Worm (Caenorhabditis elegans) whole organism, L1 larva: ENCODE measurements around the gene F46H5.4.

ENCODE experiments used
- C04F5.9 ChIP-seq: sonication (generic microtip); optimal IDR thresholded peaks from 2 replicates; lab custom pipeline; 2016; ENCODE audit warnings: missing genetic modification characterization, missing compliant biosample characterization
- C16A3.4 ChIP-seq: fragments of 150-350 bp; optimal IDR thresholded peaks from 2 replicates; lab custom pipeline; 2014; ENCODE audit warnings: missing biosample characterization, missing genetic modification characterization
- C34B4.2 ChIP-seq: sonication (generic microtip); optimal IDR thresholded peaks from 2 replicates; lab custom pipeline; 2017; ENCODE audit warnings: mild to moderate bottlenecking, missing genetic modification characterization, missing compliant biosample characterization
- F16B12.6 ChIP-seq: fragments of 150-350 bp; optimal IDR thresholded peaks from 2 replicates; lab custom pipeline; 2014; ENCODE audit warnings: missing biosample characterization, missing genetic modification characterization
- Y116A8C.19 ChIP-seq: sonication (generic microtip); optimal IDR thresholded peaks from 2 replicates; lab custom pipeline; 2016; ENCODE audit warnings: missing compliant biosample characterization, missing genetic modification characterization, borderline replicate concordance
- aha-1 ChIP-seq: fragments of 150-350 bp; optimal IDR thresholded peaks from 2 replicates; lab custom pipeline; 2014; ENCODE audit warnings: missing biosample characterization, missing genetic modification characterization
- alr-1 ChIP-seq: fragments of 200-800 bp; sonication (Bioruptor generic); optimal IDR thresholded peaks from 2 replicates; lab custom pipeline; 2018; ENCODE audit warnings: borderline replicate concordance, mild to moderate bottlenecking, missing genetic modification characterization, missing compliant biosample characterization
- ama-1 ChIP-seq: fragments of 150-350 bp; optimal IDR thresholded peaks from 2 replicates; lab custom pipeline; 2014
- ceh-8 ChIP-seq: fragments of 200-800 bp; sonication (Bioruptor generic); optimal IDR thresholded peaks from 2 replicates; lab custom pipeline; 2018; ENCODE audit warnings: mild to moderate bottlenecking, missing genetic modification characterization, moderate library complexity, missing compliant biosample characterization
- ceh-82 ChIP-seq, 3 experiments: fragments of 150-350 bp in 1 of 3; sonication (generic microtip) in 2 of 3; optimal IDR thresholded peaks; 2 replicates each; lab custom pipeline; 2014 to 2017; ENCODE audit warnings: missing biosample characterization in 3 of 3, missing genetic modification characterization in 3 of 3
- ceh-88 ChIP-seq: fragments of 200-800 bp; sonication (Bioruptor generic); IDR thresholded peaks from 2 replicates; pipeline ENCODE4 v1.3.6; 2022; ENCODE audit warnings: missing genetic modification characterization, missing compliant biosample characterization
- ces-1 ChIP-seq: fragments of 150-350 bp; optimal IDR thresholded peaks from 2 replicates; lab custom pipeline; 2014; ENCODE audit warnings: missing biosample characterization, missing genetic modification reagents, missing genetic modification characterization
- dpl-1 ChIP-seq, 3 experiments: fragments of 150-350 bp in 2 of 3; sonication (generic microtip) in 1 of 3; optimal IDR thresholded peaks; 2 replicates each; lab custom pipeline; 2014 to 2017; ENCODE audit warnings: missing biosample characterization in 3 of 3, missing genetic modification characterization in 3 of 3, missing genetic modification reagents in 3 of 3
- dsc-1 ChIP-seq: sonication (generic microtip); optimal IDR thresholded peaks from 2 replicates; lab custom pipeline; 2016; ENCODE audit warnings: mild to moderate bottlenecking, missing genetic modification characterization, missing compliant biosample characterization
- efl-1 ChIP-seq, 4 experiments: fragments of 150-350 bp; optimal IDR thresholded peaks in 3 of 4; peaks in 1 of 4; 1 replicate in 1 of 4; 2 replicates in 3 of 4; lab custom pipeline; 2014; ENCODE audit warnings: missing biosample characterization in 2 of 4, missing genetic modification characterization in 2 of 4, missing genetic modification reagents in 2 of 4
- egl-27 ChIP-seq, 2 experiments: fragments of 150-350 bp in 1 of 2; sonication (generic microtip); optimal IDR thresholded peaks; 3 replicates each; lab custom pipeline; 2017 to 2018; ENCODE audit warnings: missing biosample characterization in 2 of 2, missing genetic modification characterization in 2 of 2, missing genetic modification reagents in 2 of 2
- elt-3 ChIP-seq, 6 experiments: fragments of 150-350 bp in 1 of 6; sonication (generic microtip); optimal IDR thresholded peaks; 2 replicates each; lab custom pipeline; 2017 to 2018; ENCODE audit warnings: missing biosample characterization in 6 of 6, missing genetic modification characterization in 6 of 6, inconsistent platforms in 1 of 6
- grh-1 ChIP-seq: fragments of 200-800 bp; sonication (Bioruptor generic); IDR thresholded peaks from 2 replicates; pipeline ENCODE4 v1.3.6; 2022; ENCODE audit warnings: missing genetic modification reagents, missing genetic modification characterization, missing compliant biosample characterization
- hlh-17 ChIP-seq: fragments of 200-800 bp; sonication (Bioruptor generic); optimal IDR thresholded peaks from 2 replicates; lab custom pipeline; 2018; ENCODE audit warnings: missing genetic modification characterization, mild to moderate bottlenecking, missing compliant biosample characterization, moderate library complexity, borderline replicate concordance
- hpl-2 ChIP-seq: fragments of 150-350 bp; optimal IDR thresholded peaks from 2 replicates; lab custom pipeline; 2014; ENCODE audit warnings: missing biosample characterization, missing genetic modification reagents, missing genetic modification characterization
- irx-1 ChIP-seq: sonication (generic microtip); optimal IDR thresholded peaks from 2 replicates; lab custom pipeline; 2016; ENCODE audit warnings: missing genetic modification characterization, missing compliant biosample characterization
- lin-14 ChIP-seq: fragments of 200-800 bp; sonication (Bioruptor generic); optimal IDR thresholded peaks from 2 replicates; lab custom pipeline; 2018; ENCODE audit warnings: mild to moderate bottlenecking, missing genetic modification characterization, moderate library complexity, missing compliant biosample characterization
- lin-15B ChIP-seq: fragments of 150-350 bp; sonication (generic microtip); optimal IDR thresholded peaks from 3 replicates; lab custom pipeline; 2014; ENCODE audit warnings: missing biosample characterization, missing genetic modification characterization
- lin-35 ChIP-seq, 2 experiments: fragments of 150-350 bp; optimal IDR thresholded peaks; 2 replicates each; lab custom pipeline; 2014; ENCODE audit warnings: missing biosample characterization in 2 of 2, missing genetic modification characterization in 2 of 2, missing genetic modification reagents in 2 of 2
- lin-39 ChIP-seq: fragments of 150-350 bp; optimal IDR thresholded peaks from 2 replicates; lab custom pipeline; 2014; ENCODE audit warnings: missing biosample characterization, missing genetic modification reagents, missing genetic modification characterization
- lir-3 ChIP-seq: sonication (generic microtip); optimal IDR thresholded peaks from 2 replicates; lab custom pipeline; 2016; ENCODE audit warnings: mild to moderate bottlenecking, missing genetic modification characterization, moderate library complexity, missing compliant biosample characterization; ENCODE audit not compliant: poor library complexity
- lsy-2 ChIP-seq, 2 experiments: fragments of 150-350 bp; optimal IDR thresholded peaks; 2 replicates each; lab custom pipeline; 2014; ENCODE audit warnings: missing biosample characterization in 2 of 2, missing genetic modification characterization in 2 of 2
- mab-9 ChIP-seq: fragments of 200-800 bp; sonication (Bioruptor generic); IDR thresholded peaks from 2 replicates; pipeline ENCODE4 v1.3.6; 2022; ENCODE audit warnings: missing genetic modification reagents, missing genetic modification characterization, missing compliant biosample characterization
- mdl-1 ChIP-seq, 2 experiments: fragments of 150-350 bp; optimal IDR thresholded peaks; 2 replicates each; lab custom pipeline; 2014 to 2017; ENCODE audit warnings: missing biosample characterization in 2 of 2, missing genetic modification characterization in 2 of 2, inconsistent platforms in 1 of 2
- nhr-11 ChIP-seq: fragments of 150-350 bp; optimal IDR thresholded peaks from 2 replicates; lab custom pipeline; 2014; ENCODE audit warnings: missing biosample characterization, missing genetic modification characterization
- nhr-20 ChIP-seq: sonication (generic microtip); optimal IDR thresholded peaks from 2 replicates; lab custom pipeline; 2016; ENCODE audit warnings: mild to moderate bottlenecking, missing genetic modification characterization, missing compliant biosample characterization
- nhr-237 ChIP-seq: fragments of 150-350 bp; optimal IDR thresholded peaks from 2 replicates; lab custom pipeline; 2014; ENCODE audit warnings: missing biosample characterization, missing genetic modification characterization
- nhr-77 ChIP-seq: fragments of 150-350 bp; optimal IDR thresholded peaks from 2 replicates; lab custom pipeline; 2014; ENCODE audit warnings: missing biosample characterization, missing genetic modification characterization
- nhr-84 ChIP-seq: sonication (generic microtip); optimal IDR thresholded peaks from 2 replicates; lab custom pipeline; 2017; ENCODE audit warnings: missing biosample characterization, missing genetic modification characterization
- nhr-85 ChIP-seq: sonication (generic microtip); peaks from one replicate; lab custom pipeline; 2016; ENCODE audit warnings: missing genetic modification characterization, inconsistent platforms, missing compliant biosample characterization
- pag-3 ChIP-seq: sonication (generic microtip); optimal IDR thresholded peaks from 2 replicates; lab custom pipeline; 2017; ENCODE audit warnings: missing genetic modification characterization, mild to moderate bottlenecking, missing compliant biosample characterization, antibody characterized with exemption, borderline replicate concordance; ENCODE audit not compliant: insufficient read depth
- rnt-1 ChIP-seq: sonication (generic microtip); optimal IDR thresholded peaks from 2 replicates; lab custom pipeline; 2016; ENCODE audit warnings: mild to moderate bottlenecking, missing genetic modification characterization, moderate library complexity, missing compliant biosample characterization
- skn-1 ChIP-seq: fragments of 150-350 bp; optimal IDR thresholded peaks from 2 replicates; lab custom pipeline; 2014; ENCODE audit warnings: missing biosample characterization, missing genetic modification characterization
- snpc-4 ChIP-seq: fragments of 150-350 bp; optimal IDR thresholded peaks from 2 replicates; lab custom pipeline; 2014; ENCODE audit warnings: missing biosample characterization, missing genetic modification characterization
- snu-23 ChIP-seq: sonication (generic microtip); optimal IDR thresholded peaks from 2 replicates; lab custom pipeline; 2016; ENCODE audit warnings: missing genetic modification characterization, missing compliant biosample characterization
- sptf-1 ChIP-seq: fragments of 150-350 bp; optimal IDR thresholded peaks from 2 replicates; lab custom pipeline; 2014; ENCODE audit warnings: missing biosample characterization, missing genetic modification characterization
- sup-37 ChIP-seq: fragments of 200-800 bp; sonication (Bioruptor generic); optimal IDR thresholded peaks from 2 replicates; lab custom pipeline; 2018; ENCODE audit warnings: mild to moderate bottlenecking, missing genetic modification characterization, missing compliant biosample characterization
- unc-30 ChIP-seq: sonication (generic microtip); optimal IDR thresholded peaks from 2 replicates; lab custom pipeline; 2017; ENCODE audit warnings: missing biosample characterization, missing genetic modification characterization
- vab-15 ChIP-seq: sonication (generic microtip); optimal IDR thresholded peaks from 2 replicates; lab custom pipeline; 2017; ENCODE audit warnings: missing genotype, mild to moderate bottlenecking, missing genetic modification characterization, missing compliant biosample characterization
- xbp-1 ChIP-seq: sonication (generic microtip); optimal IDR thresholded peaks from 2 replicates; lab custom pipeline; 2016; ENCODE audit warnings: missing genetic modification characterization, missing compliant biosample characterization
- zag-1 ChIP-seq: fragments of 150-350 bp; optimal IDR thresholded peaks from 2 replicates; lab custom pipeline; 2014; ENCODE audit warnings: missing biosample characterization, missing genetic modification characterization
- zip-4 ChIP-seq: fragments of 200-800 bp; sonication (Bioruptor generic); optimal IDR thresholded peaks from 2 replicates; lab custom pipeline; 2018; ENCODE audit warnings: mild to moderate bottlenecking, missing genetic modification characterization, moderate library complexity, missing compliant biosample characterization
- ztf-4 ChIP-seq: fragments of 150-350 bp; optimal IDR thresholded peaks from 2 replicates; lab custom pipeline; 2014; ENCODE audit warnings: missing biosample characterization, missing genetic modification characterization

Gene F46H5.4

DNA sequence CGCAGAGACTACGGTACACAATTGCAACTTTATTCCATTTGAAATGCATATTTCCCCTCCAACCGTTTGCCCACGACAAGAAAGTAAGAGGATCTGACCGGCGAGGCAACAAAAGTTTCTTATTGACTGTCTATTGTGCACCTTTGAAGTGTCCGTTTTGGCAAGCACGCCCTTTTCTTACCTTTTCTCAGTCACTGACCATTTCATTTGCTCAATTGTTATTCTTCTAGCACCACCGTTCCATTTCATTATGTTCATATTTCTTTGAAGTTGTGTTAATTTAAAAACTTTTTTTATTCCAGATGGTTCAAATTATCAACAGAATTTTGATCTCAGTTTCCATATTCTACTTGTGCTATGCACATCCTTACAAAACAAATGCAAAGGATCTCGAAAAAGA is 43.0 kb downstream of the F46H5.4 start, which contains the start of gene spp-22:
spp-22 (plus strand) TSS at position 301 of the 400 bp plus-strand sequence.
- TF ChIP-seq pag-3 (tag; lab: Kevin White, UChicago) (no peak), C34B4.2 (tag; lab: Kevin White, UChicago) (no peak), sptf-1 (tag; lab: Kevin White, UChicago) (no peak), mab-9 (GFP tag; lab: Robert Waterston, UW) (no peak), efl-1 (optimal IDR thresholded peaks at IDR 0.05; lab: Kevin White, UChicago) (no peak), efl-1 (GFP tag; optimal IDR thresholded peaks at IDR 0.05 in 1 of 2; lab: Kevin White, UChicago) (peak in 1 of 2 experiments; percentile 37), zag-1 (tag; lab: Kevin White, UChicago) (no peak), lin-39 (no peak)

DNA sequence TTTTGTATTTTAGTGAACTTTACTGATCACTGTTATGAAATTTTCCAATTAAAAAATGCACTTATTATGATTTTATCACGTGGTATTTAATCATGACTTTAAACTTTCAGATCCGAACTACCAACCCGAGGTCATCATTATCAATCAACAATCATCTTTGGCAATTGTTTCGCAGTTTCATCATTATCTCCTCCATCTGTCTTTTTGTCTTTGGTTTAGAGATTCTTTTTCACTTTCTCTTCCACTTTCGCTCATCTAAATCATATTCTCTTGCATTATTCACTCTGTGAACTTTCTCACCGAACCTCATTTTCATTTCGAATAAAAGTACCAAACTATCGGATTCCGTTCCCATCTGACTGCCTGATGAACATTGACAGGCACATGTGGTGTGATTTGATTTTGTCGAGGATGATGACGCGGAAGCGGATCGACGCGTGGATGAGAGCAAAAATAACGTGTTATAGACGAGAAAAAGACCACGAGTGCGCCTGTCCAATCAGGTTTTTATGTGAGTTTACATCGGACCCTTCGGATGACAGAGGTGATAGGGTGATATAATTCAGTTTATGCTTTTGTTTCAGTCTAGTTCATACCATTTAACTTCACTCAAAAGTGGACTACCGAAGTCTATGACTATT is 43.8 kb downstream of the F46H5.4 start:
- no peak for TF ChIP-seq efl-1 (optimal IDR thresholded peaks at IDR 0.05; lab: Kevin White, UChicago)
- TF ChIP-seq efl-1 (GFP tag; optimal IDR thresholded peaks at IDR 0.05 in 1 of 2; lab: Kevin White, UChicago), result no peak
- TF ChIP-seq nhr-237, result no peak
- no peak for TF ChIP-seq mdl-1 (tag; optimal IDR thresholded peaks at IDR 0.05; lab: Kevin White, UChicago)
- TF ChIP-seq aha-1 (tag; lab: Kevin White, UChicago), result no peak
- no peak for TF ChIP-seq skn-1
- TF ChIP-seq C34B4.2 (tag; lab: Kevin White, UChicago), result no peak
- no peak for TF ChIP-seq ceh-82 (tag; optimal IDR thresholded peaks at IDR 0.05; lab: Kevin White, UChicago)
- TF ChIP-seq Y116A8C.19 (tag; lab: Kevin White, UChicago), result no peak
- no peak for TF ChIP-seq zip-4 (GFP tag; lab: Kevin White, UChicago)
- TF ChIP-seq lin-14 (GFP tag; lab: Kevin White, UChicago), result peak; percentile 50
- no peak for TF ChIP-seq lsy-2 (tag; optimal IDR thresholded peaks at IDR 0.05; lab: Kevin White, UChicago)
- no peak for TF ChIP-seq lin-35 (GFP tag; optimal IDR thresholded peaks at IDR 0.05; lab: Kevin White, UChicago)
- TF ChIP-seq F16B12.6 (tag; lab: Kevin White, UChicago), result no peak
- no peak for TF ChIP-seq sptf-1 (tag; lab: Kevin White, UChicago)
- no peak for TF ChIP-seq unc-30
- no peak for TF ChIP-seq dpl-1 (GFP tag; optimal IDR thresholded peaks at IDR 0.05; lab: Kevin White, UChicago)
- no peak for TF ChIP-seq vab-15 (tag; lab: Kevin White, UChicago)
- no peak for TF ChIP-seq nhr-77 (tag; lab: Kevin White, UChicago)
- TF ChIP-seq mab-9 (GFP tag; lab: Robert Waterston, UW), result no peak
- TF ChIP-seq snpc-4 (tag; lab: Kevin White, UChicago), result no peak
- TF ChIP-seq ztf-4 (tag; lab: Kevin White, UChicago), result no peak
- no peak for TF ChIP-seq C16A3.4 (tag; lab: Kevin White, UChicago)
- peak in 1 of 6 experiments; percentile 31 for TF ChIP-seq elt-3 (tag; optimal IDR thresholded peaks at IDR 0.05; lab: Kevin White, UChicago)
- TF ChIP-seq grh-1 (GFP tag; lab: Robert Waterston, UW), result no peak
- TF ChIP-seq irx-1 (tag; lab: Kevin White, UChicago), result no peak
- no peak for TF ChIP-seq hlh-17 (GFP tag; lab: Kevin White, UChicago)
- no peak for TF ChIP-seq ces-1 (GFP tag; lab: Kevin White, UChicago)
- no peak for TF ChIP-seq alr-1 (tag; lab: Kevin White, UChicago)
- no peak for TF ChIP-seq dsc-1 (tag; lab: Kevin White, UChicago)
- TF ChIP-seq rnt-1, result peak; percentile 19
- TF ChIP-seq sup-37 (GFP tag; lab: Kevin White, UChicago), result no peak
- peak; percentile 11 for TF ChIP-seq nhr-20 (tag; lab: Kevin White, UChicago)
- TF ChIP-seq ama-1 (lab: Kevin White, UChicago), result no peak
- no peak for TF ChIP-seq xbp-1 (tag; lab: Kevin White, UChicago)
- no peak for TF ChIP-seq snu-23
- TF ChIP-seq ceh-88 (GFP tag; lab: Robert Waterston, UW), result no peak
- no peak for TF ChIP-seq lin-15B (tag; lab: Kevin White, UChicago)
- no peak for TF ChIP-seq hpl-2
- no peak for TF ChIP-seq C04F5.9 (tag; lab: Kevin White, UChicago)
- no peak for TF ChIP-seq egl-27 (tag; optimal IDR thresholded peaks at IDR 0.05; lab: Kevin White, UChicago)
- no peak for TF ChIP-seq nhr-11 (tag; lab: Kevin White, UChicago)
- no peak for TF ChIP-seq lir-3 (tag; lab: Kevin White, UChicago)
- no peak for TF ChIP-seq ceh-8 (GFP tag; lab: Kevin White, UChicago)
- peak; percentile 58 for TF ChIP-seq nhr-85 (tag; lab: Kevin White, UChicago)
- TF ChIP-seq nhr-84 (tag; lab: Kevin White, UChicago), result no peak
